Worm (Caenorhabditis elegans): ENCODE data around the gene clec-10.
"Not testable (repeated sequence)": the region's sequence is repeated elsewhere in the genome, so short reads cannot be mapped to it uniquely, and the experiment has no call there.

The clec-10 gene

ce11 chrII:437279-437678 is 34.8 kb downstream of the clec-10 start:
- no peak for TF ChIP-seq snpc-4 (tag; optimal IDR thresholded peaks at IDR 0.05)
- TF ChIP-seq pqm-1 (tag; optimal IDR thresholded peaks at IDR 0.05): no peak
- no peak for TF ChIP-seq lin-15B (tag; optimal IDR thresholded peaks at IDR 0.05)
- no peak for TF ChIP-seq zip-4 (GFP tag; optimal IDR thresholded peaks at IDR 0.05)
- TF ChIP-seq efl-1 (optimal IDR thresholded peaks at IDR 0.05): no peak
- no peak for TF ChIP-seq efl-1 (GFP tag; optimal IDR thresholded peaks at IDR 0.05 in 1 of 2)
- no peak for TF ChIP-seq mab-9 (GFP tag; IDR thresholded peaks at IDR 0.05)
- TF ChIP-seq nhr-237 (tag; optimal IDR thresholded peaks at IDR 0.05): no peak
- TF ChIP-seq nhr-28 (tag; optimal IDR thresholded peaks at IDR 0.05): no peak
- TF ChIP-seq fkh-10 (GFP tag; optimal IDR thresholded peaks at IDR 0.05): no peak
- TF ChIP-seq sox-4 (tag; optimal IDR thresholded peaks at IDR 0.05): no peak
- no peak for TF ChIP-seq ceh-8 (GFP tag; optimal IDR thresholded peaks at IDR 0.05)
- no peak for TF ChIP-seq jun-1 (tag; optimal IDR thresholded peaks at IDR 0.05)
- TF ChIP-seq dpl-1 (GFP tag; optimal IDR thresholded peaks at IDR 0.05): no peak
- no peak for TF ChIP-seq nhr-76 (tag; optimal IDR thresholded peaks at IDR 0.05)
- no peak for TF ChIP-seq ama-1 (optimal IDR thresholded peaks at IDR 0.05)
- TF ChIP-seq fkh-8 (tag; optimal IDR thresholded peaks at IDR 0.05): no peak
- TF ChIP-seq grh-1 (GFP tag; IDR thresholded peaks at IDR 0.05): no peak
- TF ChIP-seq nhr-77 (tag; optimal IDR thresholded peaks at IDR 0.05): no peak

- TF ChIP-seq C04F5.9 (tag; optimal IDR thresholded peaks at IDR 0.05); pag-3 (tag; optimal IDR thresholded peaks at IDR 0.05; ENCODE audit: borderline replicate concordance, insufficient read depth); tlp-1 (tag; optimal IDR thresholded peaks at IDR 0.05): not testable (repeated sequence)
Measured at ce11 chrII:441102-441501, 38.6 kb downstream of the clec-10 start, which contains the start of gene C24H12.1. Gene C24H12.1 (plus strand): TSS chrII:441402.
